Fruit fly (Drosophila melanogaster) whole organism, adult: ENCODE measurements around the gene CG14984.

Experiments used
- CG33017 ChIP-seq: fragments of 200-800 bp; sonication (Bioruptor generic); optimal IDR thresholded peaks from 2 replicates; lab custom pipeline; 2018; ENCODE audit warnings: missing biosample characterization, mild to moderate bottlenecking, missing genetic modification characterization, moderate library complexity
- Mnt ChIP-seq: fragments of 200-800 bp; sonication (Bioruptor generic); optimal IDR thresholded peaks from 2 replicates; lab custom pipeline; 2016; ENCODE audit warnings: missing biosample characterization, mild to moderate bottlenecking, missing genetic modification characterization
- cic ChIP-seq: fragments of 200-800 bp; sonication (Bioruptor generic); optimal IDR thresholded peaks from 2 replicates; lab custom pipeline; 2017; ENCODE audit warnings: missing biosample characterization, mild to moderate bottlenecking, missing genetic modification characterization, moderate library complexity

- TF ChIP-seq Mnt (no peak), CG33017 (tag; lab: Kevin White, UChicago) (no peak), cic (GFP tag; lab: Kevin White, UChicago) (peak; percentile 59)
Observed at dm6 chr3L:3923631-3924274, 28.6 kb downstream of the CG14984 start.
